Fruit fly (Drosophila melanogaster) whole organism, embryonic: ENCODE data around the gene ThrRS.

Experiments used
- BEAF-32 ChIP-seq: fragments of 200-800 bp; sonication (Bioruptor generic); optimal IDR thresholded peaks from 3 replicates; lab custom pipeline; 2017; ENCODE audit warnings: missing biosample characterization, missing genetic modification characterization, mild to moderate bottlenecking, moderate library complexity, missing genetic modification reagents
- Blimp-1 ChIP-seq: fragments of 200-800 bp; sonication (Bioruptor generic); optimal IDR thresholded peaks from 3 replicates; lab custom pipeline; 2018; ENCODE audit warnings: missing biosample characterization, missing genetic modification characterization, mild to moderate bottlenecking, moderate library complexity, missing genetic modification reagents
- CG11398 ChIP-seq: fragments of 200-800 bp; sonication (Bioruptor generic); optimal IDR thresholded peaks from 2 replicates; lab custom pipeline; 2016; ENCODE audit warnings: missing biosample characterization, missing genetic modification characterization
- CG12299 ChIP-seq: fragments of 200-800 bp; sonication (Bioruptor generic); optimal IDR thresholded peaks from 2 replicates; lab custom pipeline; 2018; ENCODE audit warnings: missing biosample characterization, mild to moderate bottlenecking, missing genetic modification characterization
- CG1233 ChIP-seq: fragments of 200-800 bp; sonication (Bioruptor generic); optimal IDR thresholded peaks from 4 replicates; lab custom pipeline; 2018; ENCODE audit warnings: missing biosample characterization, mild to moderate bottlenecking, missing genetic modification characterization
- CG14965 ChIP-seq: fragments of 200-800 bp; sonication (Bioruptor generic); optimal IDR thresholded peaks from 2 replicates; lab custom pipeline; 2016; ENCODE audit warnings: missing biosample characterization, missing genetic modification characterization, borderline replicate concordance
- CG15601 ChIP-seq: fragments of 200-800 bp; sonication (Bioruptor generic); optimal IDR thresholded peaks from 3 replicates; lab custom pipeline; 2019; ENCODE audit warnings: missing biosample characterization, mild to moderate bottlenecking, missing genetic modification characterization, moderate library complexity
- CG1603 ChIP-seq: fragments of 200-800 bp; sonication (Bioruptor generic); optimal IDR thresholded peaks from 2 replicates; lab custom pipeline; 2019; ENCODE audit warnings: missing biosample characterization, mild to moderate bottlenecking, missing genetic modification characterization, moderate library complexity
- CG16863 ChIP-seq: fragments of 200-800 bp; sonication (Bioruptor generic); optimal IDR thresholded peaks from 3 replicates; lab custom pipeline; 2016; ENCODE audit warnings: missing biosample characterization, missing genetic modification characterization
- CG17186 ChIP-seq: fragments of 200-800 bp; sonication (Bioruptor generic); optimal IDR thresholded peaks from 3 replicates; lab custom pipeline; 2017; ENCODE audit warnings: missing biosample characterization, missing genetic modification reagents, missing genetic modification characterization
- CG18619 ChIP-seq: fragments of 200-800 bp; sonication (Bioruptor generic); optimal IDR thresholded peaks from 3 replicates; lab custom pipeline; 2017; ENCODE audit warnings: missing biosample characterization, mild to moderate bottlenecking, missing genetic modification characterization
- CG31224 ChIP-seq: fragments of 200-800 bp; sonication (Bioruptor generic); IDR thresholded peaks from 2 replicates; pipeline ENCODE4 v1.3.6; 2022; ENCODE audit warnings: missing biosample characterization, missing genetic modification characterization
- CG31388 ChIP-seq: fragments of 200-800 bp; sonication (Bioruptor generic); optimal IDR thresholded peaks from 2 replicates; lab custom pipeline; 2016; ENCODE audit warnings: missing biosample characterization, missing genetic modification characterization
- CG34422 ChIP-seq: fragments of 200-800 bp; sonication (Bioruptor generic); IDR thresholded peaks from 3 replicates; pipeline ENCODE4 v1.3.6; 2022; ENCODE audit warnings: missing biosample characterization, missing genetic modification characterization
- CG6254 ChIP-seq: fragments of 200-800 bp; sonication (Bioruptor generic); optimal IDR thresholded peaks from 3 replicates; lab custom pipeline; 2017; ENCODE audit warnings: mild to moderate bottlenecking, missing biosample characterization, missing genetic modification reagents, missing genetic modification characterization
- CG6813 ChIP-seq: fragments of 200-800 bp; sonication (Bioruptor generic); optimal IDR thresholded peaks from 2 replicates; lab custom pipeline; 2017; ENCODE audit warnings: missing biosample characterization, missing genetic modification characterization, mild to moderate bottlenecking, moderate library complexity, missing genetic modification reagents
- CG9215 ChIP-seq: fragments of 200-800 bp; sonication (Bioruptor generic); IDR thresholded peaks from 2 replicates; pipeline ENCODE4 v1.3.6; 2022; ENCODE audit warnings: missing biosample characterization, missing genetic modification characterization
- CG9797 ChIP-seq: fragments of 200-800 bp; sonication (Bioruptor generic); optimal IDR thresholded peaks from 3 replicates; lab custom pipeline; 2018; ENCODE audit warnings: missing biosample characterization, mild to moderate bottlenecking, missing genetic modification characterization
- CkIIα-i1 ChIP-seq: fragments of 200-800 bp; sonication (Bioruptor generic); IDR thresholded peaks from 2 replicates; pipeline ENCODE4 v1.3.6; 2022; ENCODE audit warnings: missing biosample characterization, missing genetic modification characterization
- CoRest ChIP-seq: fragments of 200-800 bp; sonication (Bioruptor generic); optimal IDR thresholded peaks from 3 replicates; lab custom pipeline; 2018; ENCODE audit warnings: missing biosample characterization, mild to moderate bottlenecking, missing genetic modification characterization, moderate library complexity
- Dip2 ChIP-seq: fragments of 200-800 bp; sonication (Bioruptor generic); IDR thresholded peaks from 2 replicates; pipeline ENCODE4 v1.3.6; 2022; ENCODE audit warnings: missing biosample characterization, missing genetic modification characterization
- Dll ChIP-seq: fragments of 200-800 bp; sonication (Bioruptor generic); IDR thresholded peaks from 4 replicates; pipeline ENCODE4 v1.3.6; 2022; ENCODE audit warnings: missing biosample characterization, missing genetic modification characterization; ENCODE audit not compliant: partially characterized antibody
- Dref ChIP-seq: fragments of 200-800 bp; sonication (Bioruptor generic); IDR thresholded peaks from 2 replicates; pipeline ENCODE4 v1.3.6; 2022; ENCODE audit warnings: missing biosample characterization, missing genetic modification characterization
- Gug ChIP-seq: fragments of 200-800 bp; sonication (Bioruptor generic); IDR thresholded peaks from 4 replicates; pipeline ENCODE4 v1.3.6; 2022; ENCODE audit warnings: missing biosample characterization, missing genetic modification characterization
- HLHmδ ChIP-seq: fragments of 200-800 bp; sonication (Bioruptor generic); optimal IDR thresholded peaks from 2 replicates; lab custom pipeline; 2018; ENCODE audit warnings: missing biosample characterization, mild to moderate bottlenecking, missing genetic modification characterization, moderate library complexity
- Hmx ChIP-seq: fragments of 200-800 bp; sonication (Bioruptor generic); optimal IDR thresholded peaks from 2 replicates; lab custom pipeline; 2016; ENCODE audit warnings: missing biosample characterization, missing genetic modification characterization
- Jarid2 ChIP-seq: fragments of 200-800 bp; sonication (Bioruptor generic); optimal IDR thresholded peaks from 3 replicates; lab custom pipeline; 2017; ENCODE audit warnings: mild to moderate bottlenecking, missing biosample characterization, missing genetic modification reagents, missing genetic modification characterization
- MBD-R2 ChIP-seq: fragments of 200-800 bp; sonication (Bioruptor generic); IDR thresholded peaks from 2 replicates; pipeline ENCODE4 v1.3.6; 2022; ENCODE audit warnings: missing biosample characterization, missing genetic modification characterization
- MESR4 ChIP-seq: fragments of 200-800 bp; sonication (Bioruptor generic); optimal IDR thresholded peaks from 2 replicates; lab custom pipeline; 2018; ENCODE audit warnings: missing biosample characterization, mild to moderate bottlenecking, missing genetic modification characterization, moderate library complexity
- Mes4 ChIP-seq: fragments of 200-800 bp; sonication (Bioruptor generic); optimal IDR thresholded peaks from 2 replicates; lab custom pipeline; 2016; ENCODE audit warnings: missing biosample characterization, missing genetic modification characterization
- Nf-YB ChIP-seq: fragments of 200-800 bp; sonication (Bioruptor generic); optimal IDR thresholded peaks from 3 replicates; lab custom pipeline; 2019; ENCODE audit warnings: missing biosample characterization, mild to moderate bottlenecking, missing genetic modification characterization, moderate library complexity
- Sin3A ChIP-seq: fragments of >200 bp; optimal IDR thresholded peaks from 2 replicates; lab custom pipeline; 2018
- Six4 ChIP-seq: fragments of 200-800 bp; sonication (Bioruptor generic); optimal IDR thresholded peaks from 2 replicates; lab custom pipeline; 2016; ENCODE audit warnings: missing biosample characterization, missing genetic modification characterization
- Sry-δ ChIP-seq: fragments of 200-800 bp; sonication (Bioruptor generic); optimal IDR thresholded peaks from 2 replicates; lab custom pipeline; 2016; ENCODE audit warnings: missing biosample characterization, missing genetic modification characterization
- al ChIP-seq: fragments of 200-800 bp; sonication (Bioruptor generic); IDR thresholded peaks from 2 replicates; pipeline ENCODE4 v1.3.6; 2022; ENCODE audit warnings: missing biosample characterization, missing genetic modification characterization
- chm ChIP-seq: fragments of 200-800 bp; sonication (Bioruptor generic); IDR thresholded peaks from 2 replicates; pipeline ENCODE4 v1.3.6; 2022; ENCODE audit warnings: missing biosample characterization, missing genetic modification characterization
- croc ChIP-seq: fragments of 200-800 bp; sonication (Bioruptor generic); conservative IDR thresholded peaks from 3 replicates; pipeline ENCODE4 v1.3.6; 2022; ENCODE audit warnings: missing biosample characterization, missing genetic modification characterization
- dmrt11E ChIP-seq: fragments of 200-800 bp; sonication (Bioruptor generic); optimal IDR thresholded peaks from 3 replicates; lab custom pipeline; 2018; ENCODE audit warnings: missing biosample characterization, mild to moderate bottlenecking, missing genetic modification characterization, moderate library complexity
- ewg ChIP-seq: fragments of 200-800 bp; sonication (Bioruptor generic); optimal IDR thresholded peaks from 3 replicates; lab custom pipeline; 2017; ENCODE audit warnings: mild to moderate bottlenecking, missing biosample characterization, missing genetic modification reagents, missing genetic modification characterization
- eyg ChIP-seq: fragments of 200-800 bp; sonication (Bioruptor generic); optimal IDR thresholded peaks from 3 replicates; lab custom pipeline; 2016; ENCODE audit warnings: missing biosample characterization, missing genetic modification characterization
- her ChIP-seq: fragments of 200-800 bp; sonication (Bioruptor generic); optimal IDR thresholded peaks from 2 replicates; lab custom pipeline; 2016; ENCODE audit warnings: missing biosample characterization, missing genetic modification characterization
- hkb ChIP-seq, 2 experiments: fragments of 200-800 bp in 1 of 2; fragments of >200 bp in 1 of 2; sonication (Bioruptor generic) in 1 of 2; IDR thresholded peaks in 1 of 2; optimal IDR thresholded peaks in 1 of 2; 2 replicates each; pipeline versions ENCODE4 v1.3.6 to Lab custom; 2017 to 2022; ENCODE audit warnings: missing biosample characterization in 1 of 2, missing genetic modification characterization in 1 of 2
- kah ChIP-seq: fragments of 200-800 bp; sonication (Bioruptor generic); optimal IDR thresholded peaks from 2 replicates; lab custom pipeline; 2018; ENCODE audit warnings: missing biosample characterization, mild to moderate bottlenecking, missing genetic modification characterization
- ken ChIP-seq: fragments of 200-800 bp; sonication (Bioruptor generic); IDR thresholded peaks from 3 replicates; pipeline ENCODE4 v1.3.6; 2022; ENCODE audit warnings: missing biosample characterization, missing genetic modification characterization
- knrl ChIP-seq: fragments of 200-800 bp; sonication (Bioruptor generic); IDR thresholded peaks from 3 replicates; pipeline ENCODE4 v1.3.6; 2022; ENCODE audit warnings: missing biosample characterization, missing genetic modification characterization; ENCODE audit not compliant: partially characterized antibody
- lola ChIP-seq, 3 experiments: fragments of >200 bp in 2 of 3; fragments of 200-800 bp in 1 of 3; sonication (Bioruptor generic) in 1 of 3; optimal IDR thresholded peaks; 2 replicates each; lab custom pipeline; 2017 to 2019; ENCODE audit warnings: missing biosample characterization in 3 of 3, missing genetic modification characterization in 3 of 3, mild to moderate bottlenecking in 1 of 3, moderate library complexity in 1 of 3
- nmo ChIP-seq: fragments of 200-800 bp; sonication (Bioruptor generic); optimal IDR thresholded peaks from 2 replicates; lab custom pipeline; 2018; ENCODE audit warnings: missing biosample characterization, mild to moderate bottlenecking, missing genetic modification characterization, moderate library complexity
- pita ChIP-seq: fragments of 200-800 bp; sonication (Bioruptor generic); optimal IDR thresholded peaks from 2 replicates; lab custom pipeline; 2017; ENCODE audit warnings: missing biosample characterization, mild to moderate bottlenecking, missing genetic modification characterization
- sug ChIP-seq: fragments of 200-800 bp; optimal IDR thresholded peaks from 2 replicates; lab custom pipeline; 2019; ENCODE audit warnings: missing biosample characterization, mild to moderate bottlenecking, missing genetic modification characterization, moderate library complexity
- trem ChIP-seq: fragments of 200-800 bp; optimal IDR thresholded peaks from 3 replicates; lab custom pipeline; 2019; ENCODE audit warnings: missing biosample characterization, mild to moderate bottlenecking, missing genetic modification characterization, moderate library complexity

ThrRS gene

DNA sequence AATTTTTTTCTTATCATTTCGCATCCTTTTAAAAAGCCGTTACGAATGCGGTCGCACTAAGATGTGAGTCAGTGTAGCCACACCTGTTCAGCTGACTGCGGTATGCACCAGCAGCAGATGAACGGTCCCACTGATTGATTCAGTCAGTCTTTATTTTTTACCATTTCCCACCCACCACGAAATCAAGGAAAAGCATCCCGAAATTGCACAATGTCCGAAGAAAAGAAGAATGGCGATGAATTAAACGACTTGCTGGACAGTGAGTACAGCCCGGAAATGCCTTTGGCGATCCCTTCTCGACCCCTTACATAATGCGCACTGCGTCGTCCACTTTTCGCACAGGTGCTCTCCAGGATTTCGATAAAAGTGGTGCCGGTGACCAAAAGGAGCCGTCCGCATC lies 9.9 kb upstream of the ThrRS start (continued):
- TF ChIP-seq lola (GFP tag; optimal IDR thresholded peaks at IDR 0.05; lab: Kevin White, UChicago) (no peak), CG15601 (tag; lab: Kevin White, UChicago) (no peak), croc (GFP tag; lab: Robert Waterston, UW) (no peak), pita (GFP tag; lab: Kevin White, UChicago) (no peak), MBD-R2 (GFP tag; lab: Robert Waterston, UW) (peak; percentile 60), Six4 (GFP tag; lab: Kevin White, UChicago) (no peak), Dll (no peak), Sin3A (lab: Kevin White, UChicago) (peak; percentile 24), Dref (GFP tag; lab: Robert Waterston, UW) (peak; percentile 43), HLHmδ (GFP tag; lab: Kevin White, UChicago) (no peak), Dip2 (no peak), CG31388 (GFP tag; lab: Kevin White, UChicago) (no peak), sug (tag; lab: Kevin White, UChicago) (no peak), Mes4 (no peak), CG18619 (no peak), CG16863 (GFP tag; lab: Kevin White, UChicago) (no peak), CG1603 (tag; lab: Kevin White, UChicago) (peak; percentile 74), dmrt11E (no peak), Jarid2 (GFP tag; lab: Kevin White, UChicago) (peak; percentile 24), MESR4 (GFP tag; lab: Kevin White, UChicago) (peak; percentile 78), al (GFP tag; lab: Robert Waterston, UW) (no peak), CkIIα-i1 (GFP tag; lab: Robert Waterston, UW) (no peak), Blimp-1 (no peak), CG1233 (no peak), knrl (GFP tag; lab: Robert Waterston, UW) (peak; percentile 24; the same call in 1 of the 3 replicates), kah (GFP tag; lab: Kevin White, UChicago) (peak; percentile 0), Nf-YB (GFP tag; lab: Kevin White, UChicago) (peak; percentile 14), chm (no peak), CoRest (tag; lab: Kevin White, UChicago) (peak; percentile 56), CG11398 (no peak), BEAF-32 (GFP tag; lab: Kevin White, UChicago) (peak; percentile 38), CG17186 (peak; percentile 33), CG34422 (GFP tag; lab: Robert Waterston, UW) (peak; percentile 50; the same call in 1 of the 3 replicates), CG6813 (no peak), Gug (no peak), CG31224 (GFP tag; lab: Robert Waterston, UW) (no peak), CG12299 (tag; lab: Kevin White, UChicago) (no peak), nmo (GFP tag; lab: Kevin White, UChicago) (peak; percentile 32), Sry-δ (GFP tag; lab: Kevin White, UChicago) (peak; percentile 24), hkb (optimal IDR thresholded peaks at IDR 0.05; lab: Kevin White, UChicago) (no peak), hkb (GFP tag; IDR thresholded peaks at IDR 0.05; lab: Robert Waterston, UW) (0 out of 2 replicates have a peak, but pooled peaks have one; percentile 9), CG9215 (GFP tag; lab: Robert Waterston, UW) (no peak), Hmx (GFP tag; lab: Kevin White, UChicago) (no peak), CG6254 (GFP tag; lab: Kevin White, UChicago) (no peak), ken (GFP tag; lab: Robert Waterston, UW) (no peak), trem (tag; lab: Kevin White, UChicago) (peak; percentile 53), CG14965 (GFP tag; lab: Kevin White, UChicago) (no peak), her (GFP tag; lab: Kevin White, UChicago) (no peak), CG9797 (peak; percentile 98), eyg (no peak), ewg (GFP tag; lab: Kevin White, UChicago) (no peak)
